Fruit fly (Drosophila melanogaster) Kc167 (cell line): ENCODE data around the gene ppk26.

Experiments
- Myc ChIP-seq: fragments of >200 bp; optimal IDR thresholded peaks from 2 replicates; lab custom pipeline; 2017; ENCODE audit warnings: missing external identifiers
- Sin3A ChIP-seq: fragments of >200 bp; optimal IDR thresholded peaks from 2 replicates; lab custom pipeline; 2018; ENCODE audit warnings: missing external identifiers
- h ChIP-seq: fragments of >200 bp; optimal IDR thresholded peaks from 3 replicates; lab custom pipeline; 2018; ENCODE audit warnings: missing external identifiers
- insv ChIP-seq: fragments of >200 bp; optimal IDR thresholded peaks from 3 replicates; lab custom pipeline; 2018; ENCODE audit warnings: missing external identifiers
- psq ChIP-seq: fragments of >200 bp; optimal IDR thresholded peaks from 2 replicates; lab custom pipeline; 2017; ENCODE audit warnings: missing external identifiers
- ttk ChIP-seq: sonication (Bioruptor generic); optimal IDR thresholded peaks from 2 replicates; lab custom pipeline; 2017; ENCODE audit warnings: missing external identifiers

- TF ChIP-seq psq, result no peak
- TF ChIP-seq h (lab: Kevin White, UChicago), result no peak
- TF ChIP-seq Sin3A, result no peak
- TF ChIP-seq ttk (lab: Kevin White, UChicago), result no peak
- TF ChIP-seq insv (lab: Kevin White, UChicago), result no peak
- no peak for TF ChIP-seq Myc (lab: Kevin White, UChicago)
These were observed 21.0 kb upstream of the ppk26 start, which contains the start of gene Rac2 for dm6 chr3L:7434715-7435653.
